Worm (Caenorhabditis elegans) whole organism, late embryonic: ENCODE data around the gene T25B9.6.

Source experiments
- F13H6.1 ChIP-seq: sonication (generic microtip); optimal IDR thresholded peaks from 2 replicates; lab custom pipeline; 2016; ENCODE audit warnings: missing genetic modification characterization, missing compliant biosample characterization
- ama-1 ChIP-seq: fragments of 150-350 bp; optimal IDR thresholded peaks from 2 replicates; lab custom pipeline; 2014
- ceh-19 ChIP-seq: fragments of 200-800 bp; sonication (Bioruptor generic); optimal IDR thresholded peaks from 2 replicates; lab custom pipeline; 2018; ENCODE audit warnings: mild to moderate bottlenecking, missing genetic modification characterization, missing compliant biosample characterization
- ceh-2 ChIP-seq: sonication (generic microtip); optimal IDR thresholded peaks from 2 replicates; lab custom pipeline; 2016; ENCODE audit warnings: missing genotype, missing genetic modification characterization, missing compliant biosample characterization
- ceh-30 ChIP-seq: fragments of 150-350 bp; optimal IDR thresholded peaks from 2 replicates; lab custom pipeline; 2014; ENCODE audit warnings: missing biosample characterization, missing genetic modification characterization
- ceh-45 ChIP-seq: fragments of 200-800 bp; sonication (Bioruptor generic); IDR thresholded peaks from 2 replicates; pipeline ENCODE4 v1.3.6; 2022; ENCODE audit warnings: missing genetic modification reagents, missing genetic modification characterization, missing compliant biosample characterization
- ceh-48 ChIP-seq: sonication (generic microtip); optimal IDR thresholded peaks from 2 replicates; lab custom pipeline; 2016; ENCODE audit warnings: missing genetic modification characterization, inconsistent platforms, missing compliant biosample characterization
- ceh-9 ChIP-seq: sonication (generic microtip); optimal IDR thresholded peaks from 2 replicates; lab custom pipeline; 2016; ENCODE audit warnings: mild to moderate bottlenecking, missing genetic modification characterization, inconsistent platforms, missing compliant biosample characterization
- dmd-4 ChIP-seq: sonication (generic microtip); optimal IDR thresholded peaks from 2 replicates; lab custom pipeline; 2016; ENCODE audit warnings: borderline replicate concordance, missing genetic modification characterization, missing compliant biosample characterization
- elt-2 ChIP-seq: sonication (generic microtip); optimal IDR thresholded peaks from 2 replicates; lab custom pipeline; 2016; ENCODE audit warnings: missing genetic modification reagents, missing genetic modification characterization, missing compliant biosample characterization
- fkh-6 ChIP-seq: sonication (generic microtip); optimal IDR thresholded peaks from 2 replicates; lab custom pipeline; 2016; ENCODE audit warnings: missing genetic modification characterization, missing compliant biosample characterization
- mec-3 ChIP-seq: sonication (generic microtip); optimal IDR thresholded peaks from 2 replicates; lab custom pipeline; 2016; ENCODE audit warnings: borderline replicate concordance, missing genetic modification characterization, missing compliant biosample characterization
- pha-4 ChIP-seq: fragments of 150-350 bp; optimal IDR thresholded peaks from 2 replicates; lab custom pipeline; 2018; ENCODE audit warnings: missing biosample characterization, missing genetic modification reagents, missing genetic modification characterization
- ztf-16 ChIP-seq: sonication (generic microtip); optimal IDR thresholded peaks from 2 replicates; lab custom pipeline; 2017; ENCODE audit warnings: missing genetic modification characterization, missing compliant biosample characterization

DNA sequence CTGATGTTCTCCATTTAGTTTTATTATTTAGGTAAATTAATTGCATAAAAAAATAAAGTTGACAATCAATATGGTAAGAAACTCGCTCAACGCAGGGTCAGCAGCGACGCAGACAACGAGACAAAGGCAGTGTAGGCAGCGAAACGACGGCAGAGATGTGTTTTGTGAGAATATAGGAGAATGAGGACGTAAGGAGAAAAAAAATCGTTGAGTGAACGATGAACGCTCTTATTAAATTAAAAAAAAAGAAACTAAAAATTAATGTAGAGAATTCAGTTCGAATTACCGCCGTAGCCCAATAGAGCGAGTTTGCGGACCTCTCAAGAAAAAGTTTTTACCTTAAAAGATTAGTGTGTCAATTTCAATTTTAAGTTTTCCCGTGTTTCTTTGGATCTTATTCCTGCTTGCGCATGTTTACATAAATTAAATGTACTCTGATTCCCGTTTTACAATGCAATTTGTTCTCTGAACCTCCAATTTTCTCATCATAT is 10.2 kb downstream of the T25B9.6 start, which contains the start of gene T25B9.8:
- no peak for TF ChIP-seq ztf-16
- no peak for TF ChIP-seq elt-2
- TF ChIP-seq ama-1 (lab: Kevin White, UChicago) = no peak
- TF ChIP-seq ceh-48 = no peak
- no peak for TF ChIP-seq F13H6.1 (tag; lab: Kevin White, UChicago)
- no peak for TF ChIP-seq ceh-9 (tag; lab: Kevin White, UChicago)
- TF ChIP-seq fkh-6 = no peak
- no peak for TF ChIP-seq dmd-4 (tag; lab: Kevin White, UChicago)
- no peak for TF ChIP-seq ceh-19 (GFP tag; lab: Kevin White, UChicago)
- TF ChIP-seq ceh-2 (tag; lab: Kevin White, UChicago) = no peak
- TF ChIP-seq pha-4 (tag; lab: Kevin White, UChicago) = no peak
- no peak for TF ChIP-seq ceh-30 (tag; lab: Kevin White, UChicago)
- TF ChIP-seq ceh-45 (GFP tag; lab: Robert Waterston, UW) = no peak
- TF ChIP-seq mec-3 (tag; lab: Kevin White, UChicago) = no peak
